Worm (Caenorhabditis elegans) whole organism, mixed stage, embryonic: ENCODE data around the gene F55G7.1.
A peak's percentile ranks its signal among the peaks of the same experiment; 100 is the strongest.

Source experiments
- M03D4.4 ChIP-seq: sonication (generic microtip); optimal IDR thresholded peaks from 2 replicates; lab custom pipeline; 2017; ENCODE audit warnings: mild to moderate bottlenecking, missing genetic modification characterization, missing compliant biosample characterization
- bed-3 ChIP-seq: fragments of 200-800 bp; sonication (Bioruptor generic); optimal IDR thresholded peaks from 3 replicates; lab custom pipeline; 2018; ENCODE audit warnings: mild to moderate bottlenecking, missing genetic modification characterization, moderate library complexity, missing compliant biosample characterization
- blmp-1 ChIP-seq: fragments of 150-350 bp; optimal IDR thresholded peaks from 2 replicates; lab custom pipeline; 2014; ENCODE audit warnings: missing biosample characterization, missing genetic modification characterization
- ceh-39 ChIP-seq: fragments of 150-350 bp; optimal IDR thresholded peaks from 2 replicates; lab custom pipeline; 2014; ENCODE audit warnings: missing biosample characterization, missing genetic modification characterization
- ceh-43 ChIP-seq: fragments of 200-800 bp; sonication (Bioruptor generic); optimal IDR thresholded peaks from 2 replicates; lab custom pipeline; 2018; ENCODE audit warnings: mild to moderate bottlenecking, missing genetic modification characterization, moderate library complexity, missing compliant biosample characterization
- ceh-83 ChIP-seq: fragments of 200-800 bp; sonication (Bioruptor generic); optimal IDR thresholded peaks from 2 replicates; lab custom pipeline; 2018; ENCODE audit warnings: mild to moderate bottlenecking, missing genetic modification characterization, missing compliant biosample characterization
- ces-1 ChIP-seq: fragments of 150-350 bp; optimal IDR thresholded peaks from 2 replicates; lab custom pipeline; 2014; ENCODE audit warnings: missing biosample characterization, missing genetic modification reagents, missing genetic modification characterization
- cnd-1 ChIP-seq: fragments of 200-800 bp; sonication (Bioruptor generic); optimal IDR thresholded peaks from 2 replicates; lab custom pipeline; 2018; ENCODE audit warnings: mild to moderate bottlenecking, missing genetic modification characterization, missing compliant biosample characterization
- drap-1 ChIP-seq: fragments of 200-800 bp; sonication (Bioruptor generic); optimal IDR thresholded peaks from 3 replicates; lab custom pipeline; 2018; ENCODE audit warnings: mild to moderate bottlenecking, missing genetic modification characterization, missing compliant biosample characterization
- elt-1 ChIP-seq: sonication (generic microtip); optimal IDR thresholded peaks from 2 replicates; lab custom pipeline; 2017; ENCODE audit warnings: missing genetic modification characterization, mild to moderate bottlenecking, missing compliant biosample characterization, antibody characterized with exemption, moderate library complexity, borderline replicate concordance; ENCODE audit not compliant: insufficient read depth
- elt-3 ChIP-seq: fragments of 150-350 bp; optimal IDR thresholded peaks from 2 replicates; lab custom pipeline; 2014; ENCODE audit warnings: missing biosample characterization, missing genetic modification characterization
- flh-1 ChIP-seq: fragments of 200-800 bp; sonication (Bioruptor generic); optimal IDR thresholded peaks from 2 replicates; lab custom pipeline; 2018; ENCODE audit warnings: mild to moderate bottlenecking, missing genetic modification characterization, moderate library complexity, missing compliant biosample characterization
- ham-2 ChIP-seq: fragments of 200-800 bp; sonication (Bioruptor generic); optimal IDR thresholded peaks from 2 replicates; lab custom pipeline; 2018; ENCODE audit warnings: mild to moderate bottlenecking, missing genetic modification characterization, missing compliant biosample characterization
- lin-13 ChIP-seq: fragments of 150-350 bp; optimal IDR thresholded peaks from 2 replicates; lab custom pipeline; 2014; ENCODE audit warnings: missing biosample characterization, missing genetic modification characterization
- lin-32 ChIP-seq: fragments of 200-800 bp; sonication (Bioruptor generic); optimal IDR thresholded peaks from 2 replicates; lab custom pipeline; 2018; ENCODE audit warnings: mild to moderate bottlenecking, missing genetic modification characterization, missing compliant biosample characterization
- mab-5 ChIP-seq: fragments of 150-350 bp; optimal IDR thresholded peaks from 2 replicates; lab custom pipeline; 2014; ENCODE audit warnings: missing biosample characterization, missing genetic modification characterization
- mep-1 ChIP-seq: fragments of 150-350 bp; optimal IDR thresholded peaks from 2 replicates; lab custom pipeline; 2017; ENCODE audit warnings: missing biosample characterization, missing genetic modification reagents, missing genetic modification characterization, inconsistent platforms
- mls-2 ChIP-seq: sonication (generic microtip); optimal IDR thresholded peaks from 2 replicates; lab custom pipeline; 2016; ENCODE audit warnings: mild to moderate bottlenecking, missing genetic modification characterization, moderate library complexity, missing compliant biosample characterization
- nhr-12 ChIP-seq: fragments of 150-350 bp; optimal IDR thresholded peaks from 2 replicates; lab custom pipeline; 2014; ENCODE audit warnings: missing biosample characterization, missing genetic modification characterization
- nhr-2 ChIP-seq: fragments of 150-350 bp; optimal IDR thresholded peaks from 2 replicates; lab custom pipeline; 2014; ENCODE audit warnings: missing biosample characterization, missing genetic modification characterization
- nhr-237 ChIP-seq: fragments of 150-350 bp; optimal IDR thresholded peaks from 2 replicates; lab custom pipeline; 2014; ENCODE audit warnings: missing biosample characterization, missing genetic modification characterization
- nhr-28 ChIP-seq: fragments of 150-350 bp; optimal IDR thresholded peaks from 2 replicates; lab custom pipeline; 2014; ENCODE audit warnings: missing biosample characterization, missing genetic modification characterization
- nhr-76 ChIP-seq: sonication (generic microtip); optimal IDR thresholded peaks from 2 replicates; lab custom pipeline; 2017; ENCODE audit warnings: missing biosample characterization, missing genetic modification characterization
- pha-4 ChIP-seq: fragments of 150-350 bp; optimal IDR thresholded peaks from 2 replicates; lab custom pipeline; 2018; ENCODE audit warnings: missing biosample characterization, missing genetic modification reagents, missing genetic modification characterization
- sem-2 ChIP-seq: fragments of 200-800 bp; sonication (Bioruptor generic); optimal IDR thresholded peaks from 2 replicates; lab custom pipeline; 2018; ENCODE audit warnings: mild to moderate bottlenecking, missing genetic modification characterization, missing compliant biosample characterization
- snpc-4 ChIP-seq: fragments of 150-350 bp; optimal IDR thresholded peaks from 2 replicates; lab custom pipeline; 2014; ENCODE audit warnings: missing biosample characterization, missing genetic modification characterization
- sptf-1 ChIP-seq: sonication (generic microtip); optimal IDR thresholded peaks from 2 replicates; lab custom pipeline; 2017; ENCODE audit warnings: mild to moderate bottlenecking, missing genetic modification characterization, moderate library complexity, missing compliant biosample characterization
- tbx-8 ChIP-seq: fragments of 200-800 bp; sonication (Bioruptor generic); optimal IDR thresholded peaks from 2 replicates; lab custom pipeline; 2018; ENCODE audit warnings: mild to moderate bottlenecking, missing genetic modification characterization, moderate library complexity, missing compliant biosample characterization
- unc-120 ChIP-seq: sonication (generic microtip); optimal IDR thresholded peaks from 2 replicates; lab custom pipeline; 2017; ENCODE audit warnings: missing genetic modification characterization, missing compliant biosample characterization; ENCODE audit not compliant: poor library complexity, severe bottlenecking
- unc-39 ChIP-seq: fragments of 150-350 bp; optimal IDR thresholded peaks from 2 replicates; lab custom pipeline; 2014; ENCODE audit warnings: missing biosample characterization, missing genetic modification characterization
- unc-62 ChIP-seq: fragments of 150-350 bp; optimal IDR thresholded peaks from 2 replicates; lab custom pipeline; 2014; ENCODE audit warnings: missing biosample characterization, missing genetic modification reagents, missing genetic modification characterization
- zip-8 ChIP-seq: fragments of 150-350 bp; optimal IDR thresholded peaks from 2 replicates; lab custom pipeline; 2014; ENCODE audit warnings: missing biosample characterization, missing genetic modification characterization
- ztf-11 ChIP-seq: fragments of 150-350 bp; optimal IDR thresholded peaks from 2 replicates; lab custom pipeline; 2014; ENCODE audit warnings: missing biosample characterization, missing genetic modification characterization

Gene F55G7.1

DNA sequence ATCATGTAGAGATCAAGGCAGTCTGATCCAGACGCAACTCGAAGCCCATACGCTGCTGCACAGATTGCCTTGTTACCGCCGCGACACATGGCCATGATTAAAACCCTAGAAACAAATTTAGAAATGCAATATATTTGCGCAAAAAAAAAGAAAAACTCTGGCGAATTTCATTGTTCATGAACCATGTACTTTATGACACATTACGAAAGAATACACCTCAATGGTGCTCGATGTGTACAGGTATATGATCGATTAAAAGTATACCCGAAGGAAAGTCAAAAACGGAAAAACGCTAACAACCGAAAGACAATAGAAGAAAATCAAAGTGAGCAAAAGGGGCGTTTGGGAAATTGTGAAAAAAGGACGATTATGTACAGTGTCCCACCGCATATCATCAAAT, 31.9 kb upstream of the F55G7.1 start, which contains the start of gene Y62H9A.8:
Gene Y62H9A.8 (minus strand): TSS at position 101 of the 400 bp plus-strand sequence.
- TF ChIP-seq nhr-2 (tag; lab: Kevin White, UChicago) (no peak), flh-1 (GFP tag; lab: Kevin White, UChicago) (no peak), sptf-1 (no peak), lin-13 (no peak), nhr-12 (tag; lab: Kevin White, UChicago) (no peak), pha-4 (tag; lab: Kevin White, UChicago) (no peak), ham-2 (GFP tag; lab: Kevin White, UChicago) (no peak), ceh-83 (GFP tag; lab: Kevin White, UChicago) (no peak), ceh-39 (tag; lab: Kevin White, UChicago) (no peak), elt-1 (tag; lab: Kevin White, UChicago) (no peak), unc-62 (no peak), zip-8 (tag; lab: Kevin White, UChicago) (no peak), sem-2 (GFP tag; lab: Kevin White, UChicago) (no peak), tbx-8 (no peak), blmp-1 (no peak), nhr-237 (tag; lab: Kevin White, UChicago) (no peak), ces-1 (GFP tag; lab: Kevin White, UChicago) (no peak), bed-3 (GFP tag; lab: Kevin White, UChicago) (no peak), nhr-76 (tag; lab: Kevin White, UChicago) (no peak)

DNA sequence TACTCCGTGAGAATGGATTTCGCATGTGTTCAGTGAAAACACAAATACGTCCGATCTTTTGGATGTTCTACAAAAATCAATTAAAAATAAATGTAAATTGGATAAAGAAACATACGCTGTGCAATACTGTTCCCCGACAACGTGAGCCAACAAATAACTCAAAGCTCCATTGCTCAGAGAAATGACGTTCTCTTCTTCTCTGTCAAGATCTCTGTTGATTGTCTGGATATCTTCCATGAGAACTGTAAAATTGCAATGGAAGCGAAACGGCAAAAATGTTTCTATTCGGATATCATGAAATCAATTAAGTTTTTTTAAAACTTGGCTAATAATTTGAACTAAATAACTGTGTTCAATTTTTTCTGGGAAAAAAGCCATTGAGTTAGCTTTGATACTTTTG, 27.5 kb upstream of the F55G7.1 start:
- no peak for TF ChIP-seq mls-2 (tag; lab: Kevin White, UChicago)
- TF ChIP-seq unc-120 (tag; lab: Kevin White, UChicago), result no peak
- no peak for TF ChIP-seq flh-1 (GFP tag; lab: Kevin White, UChicago)
- TF ChIP-seq drap-1 (GFP tag; lab: Kevin White, UChicago), result no peak

ce11 chrX:11898040-11898439, 26.2 kb upstream of the F55G7.1 start, which contains the start of gene Y62H9A.9:
TSS of gene Y62H9A.9 (minus strand) at chrX:11898140.
- TF ChIP-seq nhr-237 (tag; lab: Kevin White, UChicago), result no peak
- no peak for TF ChIP-seq pha-4 (tag; lab: Kevin White, UChicago)
- TF ChIP-seq elt-3 (tag; lab: Kevin White, UChicago), result no peak
- no peak for TF ChIP-seq snpc-4 (tag; lab: Kevin White, UChicago)
- TF ChIP-seq lin-32 (GFP tag; lab: Kevin White, UChicago), result no peak
- no peak for TF ChIP-seq ztf-11 (tag; lab: Kevin White, UChicago)
- no peak for TF ChIP-seq M03D4.4 (tag; lab: Kevin White, UChicago)
- no peak for TF ChIP-seq sem-2 (GFP tag; lab: Kevin White, UChicago)
- no peak for TF ChIP-seq nhr-2 (tag; lab: Kevin White, UChicago)
- no peak for TF ChIP-seq ces-1 (GFP tag; lab: Kevin White, UChicago)
- no peak for TF ChIP-seq sptf-1
- no peak for TF ChIP-seq lin-13
- TF ChIP-seq mls-2 (tag; lab: Kevin White, UChicago), result no peak
- TF ChIP-seq zip-8 (tag; lab: Kevin White, UChicago), result no peak
- no peak for TF ChIP-seq unc-39 (tag; lab: Kevin White, UChicago)
- no peak for TF ChIP-seq bed-3 (GFP tag; lab: Kevin White, UChicago)

DNA sequence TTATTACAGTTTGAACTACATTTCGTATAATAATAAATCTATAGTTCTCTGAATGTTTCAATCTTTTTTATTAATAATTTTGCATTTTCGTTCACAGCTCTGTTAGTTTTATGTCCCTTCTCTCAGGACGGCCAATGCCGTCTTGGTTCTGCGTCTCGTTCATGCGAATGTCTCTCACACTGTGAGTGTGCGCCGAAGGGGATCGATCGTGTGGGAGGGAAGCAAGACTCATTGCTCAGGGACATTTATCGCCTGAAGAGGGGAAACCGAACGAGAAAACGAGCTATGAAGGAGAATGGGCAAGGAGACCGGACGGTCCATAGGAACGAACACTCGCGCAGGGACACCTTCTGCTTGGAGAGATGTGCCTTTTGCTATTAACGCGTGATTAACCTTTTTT, 25.2 kb upstream of the F55G7.1 start:
- no peak for TF ChIP-seq ceh-83 (GFP tag; lab: Kevin White, UChicago)
- TF ChIP-seq mls-2 (tag; lab: Kevin White, UChicago), result no peak
- peak; percentile 15 for TF ChIP-seq mep-1
- TF ChIP-seq nhr-76 (tag; lab: Kevin White, UChicago), result no peak
- TF ChIP-seq lin-13, result no peak
- TF ChIP-seq ces-1 (GFP tag; lab: Kevin White, UChicago), result peak; percentile 27
- TF ChIP-seq, all 35 proteins: peak for 2

DNA sequence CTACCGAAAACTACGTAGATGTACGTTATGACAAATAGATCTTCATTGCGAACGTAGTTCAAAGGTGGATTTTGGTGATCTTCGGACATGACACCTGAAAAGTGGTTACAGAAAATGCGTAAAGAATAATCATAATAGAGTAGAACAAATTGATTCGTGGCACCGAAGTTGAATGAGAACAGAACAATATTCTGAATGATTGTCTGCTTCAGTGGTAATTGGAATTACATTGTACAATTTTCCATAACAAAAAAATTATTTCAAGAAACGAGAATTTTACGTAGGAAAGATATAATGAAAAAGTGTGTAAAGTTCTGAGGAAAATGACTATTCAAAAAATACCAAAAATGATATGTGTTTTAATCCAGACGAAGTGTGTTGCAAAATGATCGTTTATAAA, 21.6 kb upstream of the F55G7.1 start, which contains the start of gene Y62H9A.10:
Gene Y62H9A.10 (minus strand): TSS at position 101 of the 400 bp plus-strand sequence.
- TF ChIP-seq ceh-43 (GFP tag; lab: Kevin White, UChicago), result no peak
- no peak for TF ChIP-seq ces-1 (GFP tag; lab: Kevin White, UChicago)
- TF ChIP-seq mls-2 (tag; lab: Kevin White, UChicago), result no peak
- no peak for TF ChIP-seq flh-1 (GFP tag; lab: Kevin White, UChicago)
- TF ChIP-seq M03D4.4 (tag; lab: Kevin White, UChicago), result no peak
- TF ChIP-seq lin-13, result no peak
- no peak for TF ChIP-seq cnd-1 (tag; lab: Kevin White, UChicago)
- no peak for TF ChIP-seq nhr-2 (tag; lab: Kevin White, UChicago)
- no peak for TF ChIP-seq ham-2 (GFP tag; lab: Kevin White, UChicago)
- TF ChIP-seq pha-4 (tag; lab: Kevin White, UChicago), result no peak
- no peak for TF ChIP-seq ztf-11 (tag; lab: Kevin White, UChicago)
- TF ChIP-seq mab-5 (tag; lab: Kevin White, UChicago), result no peak
- no peak for TF ChIP-seq drap-1 (GFP tag; lab: Kevin White, UChicago)
- no peak for TF ChIP-seq lin-32 (GFP tag; lab: Kevin White, UChicago)
- TF ChIP-seq nhr-28 (tag; lab: Kevin White, UChicago), result no peak
